Worm (Caenorhabditis elegans) whole organism, L4/young adult: ENCODE results near the gene sra-13.

Experiments used
- dao-5 ChIP-seq: sonication (generic microtip); optimal IDR thresholded peaks from 2 replicates; lab custom pipeline; 2016; ENCODE audit warnings: missing genotype, missing genetic modification characterization, moderate library complexity, missing compliant biosample characterization
- him-1 ChIP-seq: sonication (generic microtip); optimal IDR thresholded peaks from 2 replicates; lab custom pipeline; 2016; ENCODE audit warnings: missing genotype, missing genetic modification reagents, missing genetic modification characterization, missing compliant biosample characterization

- TF ChIP-seq him-1 (tag; lab: Kevin White, UChicago), result no peak
- no peak for TF ChIP-seq dao-5
Measured at ce11 chrII:8384344-8384743, 23.1 kb upstream of the sra-13 start.
